Worm (Caenorhabditis elegans) whole organism, L4 larva: ENCODE measurements around the gene R02D3.8.

Source experiments
- T20F7.1 ChIP-seq: fragments of 200-800 bp; sonication (Bioruptor generic); optimal IDR thresholded peaks from 2 replicates; lab custom pipeline; 2018; ENCODE audit warnings: mild to moderate bottlenecking, missing genetic modification characterization, missing compliant biosample characterization
- T26A8.4 ChIP-seq: fragments of 200-800 bp; sonication (Bioruptor generic); IDR thresholded peaks from 2 replicates; pipeline ENCODE4 v1.3.6; 2022; ENCODE audit warnings: missing genetic modification characterization, missing compliant biosample characterization
- Y5F2A.4 ChIP-seq: fragments of 200-800 bp; sonication (Bioruptor generic); optimal IDR thresholded peaks from 2 replicates; lab custom pipeline; 2018; ENCODE audit warnings: mild to moderate bottlenecking, missing genetic modification characterization, missing compliant biosample characterization
- Y75B8A.6 ChIP-seq: fragments of 200-800 bp; sonication (Bioruptor generic); IDR thresholded peaks from 2 replicates; pipeline ENCODE4 v1.3.6; 2022; ENCODE audit warnings: missing genetic modification reagents, missing genetic modification characterization, missing compliant biosample characterization
- aha-1 ChIP-seq: fragments of 150-350 bp; peaks from one replicate; lab custom pipeline; 2014; ENCODE audit warnings: missing biosample characterization, missing genetic modification characterization
- ama-1 ChIP-seq: fragments of 150-350 bp; optimal IDR thresholded peaks from 2 replicates; lab custom pipeline; 2014; ENCODE audit warnings: inconsistent platforms, mixed read lengths
- attf-4 ChIP-seq: sonication (generic microtip); optimal IDR thresholded peaks from 3 replicates; lab custom pipeline; 2017; ENCODE audit warnings: missing biosample characterization, missing genetic modification characterization
- ceh-28 ChIP-seq: fragments of 150-350 bp; optimal IDR thresholded peaks from 2 replicates; lab custom pipeline; 2014; ENCODE audit warnings: missing biosample characterization, missing genetic modification reagents, missing genetic modification characterization
- ceh-32 ChIP-seq: sonication (generic microtip); optimal IDR thresholded peaks from 2 replicates; lab custom pipeline; 2016; ENCODE audit warnings: mild to moderate bottlenecking, missing genetic modification characterization, missing compliant biosample characterization; ENCODE audit not compliant: poor library complexity
- ceh-44 ChIP-seq: fragments of 200-800 bp; sonication (Bioruptor generic); IDR thresholded peaks from 2 replicates; pipeline ENCODE4 v1.3.6; 2022; ENCODE audit warnings: missing genetic modification reagents, missing genetic modification characterization, missing compliant biosample characterization
- ces-1 ChIP-seq: fragments of 150-350 bp; sonication (generic microtip); optimal IDR thresholded peaks from 4 replicates; lab custom pipeline; 2014; ENCODE audit warnings: missing biosample characterization, missing genetic modification reagents, missing genetic modification characterization
- cey-2 ChIP-seq: sonication (generic microtip); optimal IDR thresholded peaks from 3 replicates; lab custom pipeline; 2017; ENCODE audit warnings: missing genetic modification characterization, mild to moderate bottlenecking, missing compliant biosample characterization, antibody characterized with exemption, borderline replicate concordance; ENCODE audit not compliant: insufficient read depth
- daf-16 ChIP-seq, 3 experiments: sonication (generic microtip); optimal IDR thresholded peaks; 2 replicates each; lab custom pipeline; 2016 to 2017; ENCODE audit warnings: missing genetic modification characterization in 3 of 3, missing genetic modification reagents in 3 of 3, mild to moderate bottlenecking in 2 of 3, missing compliant biosample characterization in 2 of 3, missing biosample characterization in 1 of 3, moderate library complexity in 1 of 3
- daf-8 ChIP-seq: fragments of 200-800 bp; sonication (Bioruptor generic); IDR thresholded peaks from 2 replicates; pipeline ENCODE4 v1.3.6; 2022; ENCODE audit warnings: missing genetic modification characterization, missing compliant biosample characterization
- dmd-8 ChIP-seq: fragments of 200-800 bp; sonication (Bioruptor generic); IDR thresholded peaks from 2 replicates; pipeline ENCODE4 v1.3.6; 2022; ENCODE audit warnings: missing genetic modification characterization, missing compliant biosample characterization
- dpl-1 ChIP-seq: fragments of 150-350 bp; optimal IDR thresholded peaks from 2 replicates; lab custom pipeline; 2014; ENCODE audit warnings: missing biosample characterization, missing genetic modification reagents, missing genetic modification characterization
- dve-1 ChIP-seq: sonication (generic microtip); optimal IDR thresholded peaks from 2 replicates; lab custom pipeline; 2017; ENCODE audit warnings: antibody characterized with exemption, mild to moderate bottlenecking, missing genetic modification characterization, missing compliant biosample characterization; ENCODE audit not compliant: insufficient read depth
- egl-27 ChIP-seq: sonication (generic microtip); optimal IDR thresholded peaks from 3 replicates; lab custom pipeline; 2017; ENCODE audit warnings: missing biosample characterization, missing genetic modification reagents, missing genetic modification characterization
- egl-43 ChIP-seq: fragments of 200-800 bp; sonication (Bioruptor generic); IDR thresholded peaks from 2 replicates; pipeline ENCODE4 v1.3.6; 2022; ENCODE audit warnings: missing genetic modification reagents, missing genetic modification characterization, missing compliant biosample characterization
- hif-1 ChIP-seq, 2 experiments: sonication (generic microtip); optimal IDR thresholded peaks; 2 replicates each; lab custom pipeline; 2016 to 2017; ENCODE audit warnings: missing compliant biosample characterization in 2 of 2, missing genetic modification characterization in 2 of 2, missing genetic modification reagents in 2 of 2, missing genotype in 2 of 2, mild to moderate bottlenecking in 1 of 2
- hmg-1.1 ChIP-seq: fragments of 200-800 bp; sonication (Bioruptor generic); IDR thresholded peaks from 2 replicates; pipeline ENCODE4 v1.3.6; 2022; ENCODE audit warnings: missing genetic modification reagents, missing genetic modification characterization, missing compliant biosample characterization
- lim-7 ChIP-seq: fragments of 200-800 bp; sonication (Bioruptor generic); IDR thresholded peaks from 2 replicates; pipeline ENCODE4 v1.3.6; 2022; ENCODE audit warnings: missing genetic modification characterization, missing compliant biosample characterization
- lin-1 ChIP-seq: fragments of 200-800 bp; sonication (Bioruptor generic); IDR thresholded peaks from 2 replicates; pipeline ENCODE4 v1.3.6; 2022; ENCODE audit warnings: missing genetic modification reagents, missing genetic modification characterization, missing compliant biosample characterization
- lin-13 ChIP-seq: fragments of 150-350 bp; optimal IDR thresholded peaks from 2 replicates; lab custom pipeline; 2014; ENCODE audit warnings: missing biosample characterization, missing genetic modification reagents, missing genetic modification characterization
- lin-39 ChIP-seq: fragments of 150-350 bp; optimal IDR thresholded peaks from 2 replicates; lab custom pipeline; 2014; ENCODE audit warnings: missing biosample characterization, missing genetic modification reagents, missing genetic modification characterization
- lir-3 ChIP-seq: sonication (generic microtip); optimal IDR thresholded peaks from 2 replicates; lab custom pipeline; 2016; ENCODE audit warnings: mild to moderate bottlenecking, missing genetic modification characterization, missing compliant biosample characterization
- madf-9 ChIP-seq: fragments of 200-800 bp; sonication (Bioruptor generic); conservative IDR thresholded peaks from 2 replicates; pipeline ENCODE4 v1.3.6; 2022; ENCODE audit warnings: missing genetic modification reagents, missing genetic modification characterization, missing compliant biosample characterization
- mdl-1 ChIP-seq, 2 experiments: fragments of 150-350 bp in 1 of 2; sonication (generic microtip) in 1 of 2; optimal IDR thresholded peaks; 2 replicates each; lab custom pipeline; 2014 to 2017; ENCODE audit warnings: missing biosample characterization in 2 of 2, missing genetic modification characterization in 2 of 2
- mep-1 ChIP-seq: fragments of 150-350 bp; sonication (generic microtip); optimal IDR thresholded peaks from 3 replicates; lab custom pipeline; 2014; ENCODE audit warnings: missing biosample characterization, missing genetic modification characterization
- mes-2 ChIP-seq: sonication (generic microtip); optimal IDR thresholded peaks from 2 replicates; lab custom pipeline; 2016; ENCODE audit warnings: missing genotype, mild to moderate bottlenecking, missing genetic modification characterization, missing compliant biosample characterization; ENCODE audit not compliant: poor library complexity, severe bottlenecking
- mxl-3 ChIP-seq: fragments of 200-800 bp; sonication (Bioruptor generic); optimal IDR thresholded peaks from 2 replicates; lab custom pipeline; 2018; ENCODE audit warnings: mild to moderate bottlenecking, missing genetic modification characterization, missing compliant biosample characterization
- nhr-10 ChIP-seq: fragments of 150-350 bp; optimal IDR thresholded peaks from 2 replicates; lab custom pipeline; 2014; ENCODE audit warnings: missing biosample characterization, missing genetic modification characterization
- nhr-11 ChIP-seq: fragments of 150-350 bp; optimal IDR thresholded peaks from 2 replicates; lab custom pipeline; 2014; ENCODE audit warnings: missing biosample characterization, missing genetic modification characterization
- nhr-111 ChIP-seq: fragments of 200-800 bp; sonication (Bioruptor generic); optimal IDR thresholded peaks from 2 replicates; lab custom pipeline; 2018; ENCODE audit warnings: mild to moderate bottlenecking, missing genetic modification characterization, missing compliant biosample characterization
- nhr-48 ChIP-seq: sonication (generic microtip); optimal IDR thresholded peaks from 2 replicates; lab custom pipeline; 2016; ENCODE audit warnings: mild to moderate bottlenecking, missing genetic modification characterization, missing compliant biosample characterization
- nhr-76 ChIP-seq: fragments of 150-350 bp; optimal IDR thresholded peaks from 2 replicates; lab custom pipeline; 2014; ENCODE audit warnings: missing biosample characterization, missing genetic modification characterization
- nhr-77 ChIP-seq: fragments of 150-350 bp; optimal IDR thresholded peaks from 2 replicates; lab custom pipeline; 2014; ENCODE audit warnings: missing biosample characterization, missing genetic modification characterization
- php-3 ChIP-seq: fragments of 200-800 bp; sonication (Bioruptor generic); IDR thresholded peaks from 2 replicates; pipeline ENCODE4 v1.3.6; 2022; ENCODE audit warnings: missing genetic modification reagents, missing genetic modification characterization, missing compliant biosample characterization
- rbr-2 ChIP-seq: sonication (generic microtip); optimal IDR thresholded peaks from 2 replicates; lab custom pipeline; 2016; ENCODE audit warnings: missing genotype, missing genetic modification characterization, missing compliant biosample characterization
- skn-1 ChIP-seq: fragments of 150-350 bp; optimal IDR thresholded peaks from 2 replicates; lab custom pipeline; 2014; ENCODE audit warnings: missing biosample characterization, missing genetic modification characterization
- snpc-1.2 ChIP-seq: fragments of 200-800 bp; sonication (Bioruptor generic); IDR thresholded peaks from 2 replicates; pipeline ENCODE4 v1.3.6; 2022; ENCODE audit warnings: missing genetic modification reagents, missing genetic modification characterization, missing compliant biosample characterization
- snpc-4 ChIP-seq: fragments of 150-350 bp; optimal IDR thresholded peaks from 2 replicates; lab custom pipeline; 2014; ENCODE audit warnings: missing biosample characterization, missing genetic modification characterization
- spr-1 ChIP-seq: sonication (generic microtip); optimal IDR thresholded peaks from 2 replicates; lab custom pipeline; 2016; ENCODE audit warnings: mild to moderate bottlenecking, missing genetic modification characterization, missing compliant biosample characterization
- unc-62 ChIP-seq, 3 experiments: fragments of 150-350 bp in 1 of 3; sonication (generic microtip); optimal IDR thresholded peaks in 2 of 3; peaks in 1 of 3; 1 replicate in 1 of 3; 2 replicates in 2 of 3; lab custom pipeline; 2014 to 2017; ENCODE audit warnings: missing biosample characterization in 3 of 3, missing genetic modification characterization in 3 of 3, missing genetic modification reagents in 3 of 3, missing genotype in 1 of 3
- vab-7 ChIP-seq: fragments of 200-800 bp; sonication (Bioruptor generic); IDR thresholded peaks from 2 replicates; pipeline ENCODE4 v1.3.6; 2022; ENCODE audit warnings: missing genetic modification reagents, missing genetic modification characterization, missing compliant biosample characterization
- zfp-2 ChIP-seq: sonication (generic microtip); optimal IDR thresholded peaks from 2 replicates; lab custom pipeline; 2016; ENCODE audit warnings: mild to moderate bottlenecking, missing genetic modification characterization, missing compliant biosample characterization
- ztf-11 ChIP-seq: fragments of 150-350 bp; optimal IDR thresholded peaks from 2 replicates; lab custom pipeline; 2014; ENCODE audit warnings: missing biosample characterization, missing genetic modification characterization
- ztf-7 ChIP-seq: fragments of 150-350 bp; optimal IDR thresholded peaks from 2 replicates; lab custom pipeline; 2014; ENCODE audit warnings: missing biosample characterization, missing genetic modification characterization

Gene R02D3.8

ce11 chrIV:293163-293755, 36.3 kb upstream of the R02D3.8 start:
- TF ChIP-seq ceh-44 (GFP tag; lab: Robert Waterston, UW) (no peak), aha-1 (tag; lab: Kevin White, UChicago) (peak; percentile 95), unc-62 (GFP tag; optimal IDR thresholded peaks at IDR 0.05 in 1 of 2; lab: Kevin White, UChicago) (peak in 1 of 2 experiments; percentile 37), unc-62 (tag; optimal IDR thresholded peaks at IDR 0.05; lab: Kevin White, UChicago) (no peak), php-3 (GFP tag; lab: Robert Waterston, UW) (no peak), lir-3 (tag; lab: Kevin White, UChicago) (no peak), ceh-28 (tag; lab: Kevin White, UChicago) (no peak), mxl-3 (no peak), egl-27 (no peak), attf-4 (no peak), spr-1 (tag; lab: Kevin White, UChicago) (no peak), skn-1 (no peak), nhr-48 (no peak)

ce11 chrIV:291851-292367, 34.9 kb upstream of the R02D3.8 start:
- TF ChIP-seq snpc-4 (tag; lab: Kevin White, UChicago) (no peak), nhr-11 (tag; lab: Kevin White, UChicago) (no peak), T20F7.1 (GFP tag; lab: Kevin White, UChicago) (peak; percentile 48), dve-1 (peak; percentile 91), egl-43 (GFP tag; lab: Robert Waterston, UW) (no peak), nhr-111 (GFP tag; lab: Kevin White, UChicago) (no peak), T26A8.4 (GFP tag; lab: Robert Waterston, UW) (no peak; the same call in 1 of the 2 replicates), ztf-11 (tag; lab: Kevin White, UChicago) (no peak), madf-9 (GFP tag; lab: Robert Waterston, UW) (no peak), ceh-32 (tag; lab: Kevin White, UChicago) (no peak), lim-7 (GFP tag; lab: Robert Waterston, UW) (no peak), hif-1 (tag; optimal IDR thresholded peaks at IDR 0.05; lab: Kevin White, UChicago) (peak in 1 of 2 experiments; percentile 28), dpl-1 (GFP tag; lab: Kevin White, UChicago) (no peak), mep-1 (peak; percentile 63), hmg-1.1 (no peak), lir-3 (tag; lab: Kevin White, UChicago) (no peak), mes-2 (tag; lab: Kevin White, UChicago) (peak; percentile 36), snpc-1.2 (GFP tag; lab: Robert Waterston, UW) (no peak), Y75B8A.6 (no peak), daf-8 (GFP tag; lab: Robert Waterston, UW) (no peak), daf-16 (GFP tag; optimal IDR thresholded peaks at IDR 0.05; lab: Kevin White, UChicago) (peak in 1 of 2 experiments; percentile 47), daf-16 (tag; optimal IDR thresholded peaks at IDR 0.05; lab: Kevin White, UChicago) (peak; percentile 98), vab-7 (GFP tag; lab: Robert Waterston, UW) (no peak), lin-13 (GFP tag; lab: Kevin White, UChicago) (no peak), ztf-7 (tag; lab: Kevin White, UChicago) (peak; percentile 52), mdl-1 (tag; optimal IDR thresholded peaks at IDR 0.05; lab: Kevin White, UChicago) (peak in 1 of 2 experiments; percentile 71), cey-2 (no peak), ama-1 (lab: Kevin White, UChicago) (no peak), lin-1 (GFP tag; lab: Robert Waterston, UW) (peak; percentile 23; the same call in 1 of the 2 replicates), lin-39 (tag; lab: Kevin White, UChicago) (no peak), attf-4 (no peak), Y5F2A.4 (GFP tag; lab: Kevin White, UChicago) (no peak), dmd-8 (GFP tag; lab: Robert Waterston, UW) (no peak), php-3 (GFP tag; lab: Robert Waterston, UW) (peak; percentile 70), rbr-2 (tag; lab: Kevin White, UChicago) (no peak), nhr-76 (tag; lab: Kevin White, UChicago) (no peak), ces-1 (GFP tag; lab: Kevin White, UChicago) (no peak), zfp-2 (no peak), nhr-10 (tag; lab: Kevin White, UChicago) (no peak), nhr-77 (tag; lab: Kevin White, UChicago) (peak; percentile 33)
